Worm (Caenorhabditis elegans) whole organism, midembryonic: ENCODE data around the gene cest-8.

Source experiments
- T22C8.4 ChIP-seq: fragments of 200-800 bp; sonication (Bioruptor generic); IDR thresholded peaks from 2 replicates; pipeline ENCODE4 v1.3.6; 2022; ENCODE audit warnings: missing genetic modification characterization, missing compliant biosample characterization
- cog-1 ChIP-seq: sonication (generic microtip); optimal IDR thresholded peaks from 2 replicates; lab custom pipeline; 2016; ENCODE audit warnings: missing genetic modification characterization, missing compliant biosample characterization
- flt-1 ChIP-seq: fragments of 200-800 bp; sonication (Bioruptor generic); IDR thresholded peaks from 2 replicates; pipeline ENCODE4 v1.3.6; 2022; ENCODE audit warnings: missing genetic modification characterization, missing compliant biosample characterization
- klf-2 ChIP-seq: fragments of 200-800 bp; sonication (Bioruptor generic); conservative IDR thresholded peaks from 2 replicates; pipeline ENCODE4 v1.3.6; 2022; ENCODE audit warnings: missing genetic modification reagents, missing genetic modification characterization, missing compliant biosample characterization
- med-1 ChIP-seq: sonication (generic microtip); optimal IDR thresholded peaks from 2 replicates; lab custom pipeline; 2017; ENCODE audit warnings: missing genetic modification characterization, mild to moderate bottlenecking, missing compliant biosample characterization, antibody characterized with exemption, missing genetic modification reagents; ENCODE audit not compliant: insufficient read depth
- tab-1 ChIP-seq: fragments of 200-800 bp; sonication (Bioruptor generic); IDR thresholded peaks from 2 replicates; pipeline ENCODE4 v1.3.6; 2022; ENCODE audit warnings: missing genetic modification characterization, missing compliant biosample characterization
- ztf-29 ChIP-seq: fragments of 200-800 bp; sonication (Bioruptor generic); IDR thresholded peaks from 2 replicates; pipeline ENCODE4 v1.3.6; 2022; ENCODE audit warnings: missing genetic modification reagents, missing genetic modification characterization, missing compliant biosample characterization

- TF ChIP-seq klf-2 (GFP tag; lab: Robert Waterston, UW) (no peak), cog-1 (tag; lab: Kevin White, UChicago) (no peak), med-1 (GFP tag; lab: Kevin White, UChicago) (no peak), flt-1 (GFP tag; lab: Robert Waterston, UW) (no peak), T22C8.4 (no peak), tab-1 (no peak), ztf-29 (GFP tag; lab: Robert Waterston, UW) (no peak)
These were observed 37.9 kb upstream of the cest-8 start for ce11 chrX:12181606-12182005.
